Worm (Caenorhabditis elegans) whole organism, young adult: ENCODE results near the gene rab-6.1.

ENCODE experiments used
- B0019.2 ChIP-seq: fragments of 200-800 bp; sonication (Bioruptor generic); conservative IDR thresholded peaks from 2 replicates; pipeline ENCODE4 v1.3.6; 2022; ENCODE audit warnings: missing genetic modification reagents, missing genetic modification characterization, missing compliant biosample characterization
- C17E4.6 ChIP-seq: fragments of 200-800 bp; sonication (Bioruptor generic); IDR thresholded peaks from 2 replicates; pipeline ENCODE4 v1.3.6; 2022; ENCODE audit warnings: missing genetic modification reagents, missing genetic modification characterization, missing compliant biosample characterization
- F23B12.7 ChIP-seq: sonication (generic microtip); optimal IDR thresholded peaks from 2 replicates; lab custom pipeline; 2017; ENCODE audit warnings: missing genetic modification characterization, mild to moderate bottlenecking, missing compliant biosample characterization, antibody characterized with exemption, moderate library complexity; ENCODE audit not compliant: insufficient read depth
- F49E8.2 ChIP-seq: sonication (generic microtip); optimal IDR thresholded peaks from 3 replicates; lab custom pipeline; 2017; ENCODE audit warnings: missing genetic modification characterization, mild to moderate bottlenecking, missing compliant biosample characterization, antibody characterized with exemption, moderate library complexity; ENCODE audit not compliant: insufficient read depth
- F52B5.7 ChIP-seq: sonication (generic microtip); optimal IDR thresholded peaks from 2 replicates; lab custom pipeline; 2016; ENCODE audit warnings: mild to moderate bottlenecking, missing genetic modification characterization, missing compliant biosample characterization
- F55B11.4 ChIP-seq: sonication (generic microtip); optimal IDR thresholded peaks from 2 replicates; lab custom pipeline; 2016; ENCODE audit warnings: missing compliant biosample characterization, missing genetic modification characterization, borderline replicate concordance; ENCODE audit not compliant: insufficient read depth
- T26A5.8 ChIP-seq: sonication (generic microtip); optimal IDR thresholded peaks from 2 replicates; lab custom pipeline; 2016; ENCODE audit warnings: missing genetic modification characterization, missing compliant biosample characterization
- Y53F4B.3 ChIP-seq: fragments of 200-800 bp; sonication (Bioruptor generic); IDR thresholded peaks from 2 replicates; pipeline ENCODE4 v1.3.6; 2022; ENCODE audit warnings: missing genetic modification reagents, missing genetic modification characterization, missing compliant biosample characterization
- Y56A3A.18 ChIP-seq: fragments of 200-800 bp; sonication (Bioruptor generic); IDR thresholded peaks from 2 replicates; pipeline ENCODE4 v1.3.6; 2022; ENCODE audit warnings: missing genetic modification reagents, missing genetic modification characterization, missing compliant biosample characterization
- Y67H2A.10 ChIP-seq: fragments of 200-800 bp; sonication (Bioruptor generic); conservative IDR thresholded peaks from 2 replicates; pipeline ENCODE4 v1.3.6; 2022; ENCODE audit warnings: missing genetic modification reagents, missing genetic modification characterization, missing compliant biosample characterization
- Y95B8A.8 ChIP-seq: fragments of 200-800 bp; sonication (Bioruptor generic); IDR thresholded peaks from 2 replicates; pipeline ENCODE4 v1.3.6; 2022; ENCODE audit warnings: missing genetic modification reagents, missing genetic modification characterization, missing compliant biosample characterization
- akir-1 ChIP-seq: fragments of 200-800 bp; sonication (Bioruptor generic); optimal IDR thresholded peaks from 2 replicates; lab custom pipeline; 2018; ENCODE audit warnings: mild to moderate bottlenecking, missing genetic modification characterization, moderate library complexity, missing compliant biosample characterization
- ama-1 ChIP-seq, 3 experiments: fragments of 150-350 bp in 1 of 3; sonication (generic microtip) in 2 of 3; optimal IDR thresholded peaks; 2 replicates each; lab custom pipeline; 2014 to 2018; ENCODE audit warnings: missing biosample characterization in 2 of 3, missing genetic modification characterization in 2 of 3, missing genetic modification reagents in 2 of 3
- aptf-2 ChIP-seq: fragments of 200-800 bp; sonication (Bioruptor generic); conservative IDR thresholded peaks from 2 replicates; pipeline ENCODE4 v1.3.6; 2022; ENCODE audit warnings: missing genetic modification reagents, missing genetic modification characterization, missing compliant biosample characterization
- aptf-3 ChIP-seq: fragments of 200-800 bp; sonication (Bioruptor generic); IDR thresholded peaks from 2 replicates; pipeline ENCODE4 v1.3.6; 2022; ENCODE audit warnings: missing genetic modification characterization, missing compliant biosample characterization
- bed-2 ChIP-seq: fragments of 200-800 bp; sonication (Bioruptor generic); IDR thresholded peaks from 2 replicates; pipeline ENCODE4 v1.3.6; 2022; ENCODE audit warnings: missing genetic modification reagents, missing genetic modification characterization, missing compliant biosample characterization
- cebp-2 ChIP-seq: fragments of 200-800 bp; sonication (Bioruptor generic); IDR thresholded peaks from 2 replicates; pipeline ENCODE4 v1.3.6; 2022; ENCODE audit warnings: missing genetic modification characterization, missing compliant biosample characterization
- ceh-100 ChIP-seq: fragments of 200-800 bp; sonication (Bioruptor generic); IDR thresholded peaks from 2 replicates; pipeline ENCODE4 v1.3.6; 2022; ENCODE audit warnings: missing genetic modification reagents, missing genetic modification characterization, missing compliant biosample characterization
- ceh-91 ChIP-seq: fragments of 200-800 bp; sonication (Bioruptor generic); IDR thresholded peaks from 2 replicates; pipeline ENCODE4 v1.3.6; 2022; ENCODE audit warnings: missing genetic modification reagents, missing genetic modification characterization, missing compliant biosample characterization
- die-1 ChIP-seq: sonication (generic microtip); optimal IDR thresholded peaks from 2 replicates; lab custom pipeline; 2016; ENCODE audit warnings: missing genotype, mild to moderate bottlenecking, missing genetic modification characterization, missing compliant biosample characterization
- dox-1 ChIP-seq: fragments of 200-800 bp; sonication (Bioruptor generic); IDR thresholded peaks from 2 replicates; pipeline ENCODE4 v1.3.6; 2022; ENCODE audit warnings: missing genetic modification reagents, missing genetic modification characterization, missing compliant biosample characterization
- ekl-4 ChIP-seq: fragments of 200-800 bp; sonication (Bioruptor generic); IDR thresholded peaks from 2 replicates; pipeline ENCODE4 v1.3.6; 2022; ENCODE audit warnings: missing genetic modification reagents, missing genetic modification characterization, missing compliant biosample characterization
- hlh-12 ChIP-seq: sonication (generic microtip); optimal IDR thresholded peaks from 2 replicates; lab custom pipeline; 2016; ENCODE audit warnings: missing genetic modification characterization, missing compliant biosample characterization
- hlh-26 ChIP-seq: fragments of 200-800 bp; sonication (Bioruptor generic); conservative IDR thresholded peaks from 2 replicates; pipeline ENCODE4 v1.3.6; 2022; ENCODE audit warnings: missing genetic modification reagents, missing genetic modification characterization, missing compliant biosample characterization
- hrde-1 ChIP-seq: sonication (generic microtip); optimal IDR thresholded peaks from 2 replicates; lab custom pipeline; 2016; ENCODE audit warnings: missing genetic modification characterization, mild to moderate bottlenecking, missing compliant biosample characterization, moderate library complexity, missing genotype, missing genetic modification reagents, borderline replicate concordance
- lag-1 ChIP-seq: fragments of 200-800 bp; sonication (Bioruptor generic); IDR thresholded peaks from 2 replicates; pipeline ENCODE4 v1.3.6; 2022; ENCODE audit warnings: missing genetic modification reagents, missing genetic modification characterization, missing compliant biosample characterization
- lin-26 ChIP-seq: fragments of 200-800 bp; sonication (Bioruptor generic); IDR thresholded peaks from 2 replicates; pipeline ENCODE4 v1.3.6; 2022; ENCODE audit warnings: missing genetic modification reagents, missing genetic modification characterization, missing compliant biosample characterization
- lin-40 ChIP-seq: sonication (generic microtip); optimal IDR thresholded peaks from 2 replicates; lab custom pipeline; 2016; ENCODE audit warnings: missing genetic modification characterization, mild to moderate bottlenecking, missing compliant biosample characterization, missing genotype, missing genetic modification reagents
- madf-10 ChIP-seq: sonication (generic microtip); optimal IDR thresholded peaks from 2 replicates; lab custom pipeline; 2016; ENCODE audit warnings: mild to moderate bottlenecking, missing genetic modification characterization, missing compliant biosample characterization
- mes-4 ChIP-seq: sonication (generic microtip); optimal IDR thresholded peaks from 2 replicates; lab custom pipeline; 2016; ENCODE audit warnings: missing genotype, missing genetic modification characterization, missing compliant biosample characterization
- nhr-120 ChIP-seq: fragments of 200-800 bp; sonication (Bioruptor generic); IDR thresholded peaks from 2 replicates; pipeline ENCODE4 v1.3.6; 2022; ENCODE audit warnings: missing genetic modification characterization, missing compliant biosample characterization
- nhr-27 ChIP-seq: fragments of 200-800 bp; sonication (Bioruptor generic); optimal IDR thresholded peaks from 2 replicates; lab custom pipeline; 2018; ENCODE audit warnings: mild to moderate bottlenecking, missing genetic modification characterization, moderate library complexity, missing compliant biosample characterization
- nhr-80 ChIP-seq: sonication (generic microtip); optimal IDR thresholded peaks from 2 replicates; lab custom pipeline; 2016; ENCODE audit warnings: missing genetic modification characterization, missing compliant biosample characterization
- nhr-90 ChIP-seq: sonication (generic microtip); optimal IDR thresholded peaks from 2 replicates; lab custom pipeline; 2016; ENCODE audit warnings: missing genotype, mild to moderate bottlenecking, missing genetic modification characterization, missing compliant biosample characterization
- repo-1 ChIP-seq: sonication (generic microtip); optimal IDR thresholded peaks from 2 replicates; lab custom pipeline; 2017; ENCODE audit warnings: mild to moderate bottlenecking, missing genetic modification characterization, missing compliant biosample characterization
- sea-2 ChIP-seq: fragments of 200-800 bp; sonication (Bioruptor generic); IDR thresholded peaks from 2 replicates; pipeline ENCODE4 v1.3.6; 2022; ENCODE audit warnings: missing genetic modification characterization, missing compliant biosample characterization
- snpc-1.3 ChIP-seq: sonication (generic microtip); optimal IDR thresholded peaks from 2 replicates; lab custom pipeline; 2017; ENCODE audit warnings: missing genetic modification characterization, mild to moderate bottlenecking, missing compliant biosample characterization, antibody characterized with exemption, moderate library complexity, missing genotype, missing genetic modification reagents; ENCODE audit not compliant: insufficient read depth
- somi-1 ChIP-seq: fragments of 200-800 bp; sonication (Bioruptor generic); optimal IDR thresholded peaks from 2 replicates; lab custom pipeline; 2018; ENCODE audit warnings: mild to moderate bottlenecking, missing genetic modification characterization, missing compliant biosample characterization
- tbp1 ChIP-seq: fragments of 200-800 bp; sonication (Bioruptor generic); optimal IDR thresholded peaks from 2 replicates; lab custom pipeline; 2018; ENCODE audit warnings: mild to moderate bottlenecking, missing genetic modification characterization, missing compliant biosample characterization
- tlf-1 ChIP-seq: fragments of 200-800 bp; sonication (Bioruptor generic); optimal IDR thresholded peaks from 2 replicates; lab custom pipeline; 2018; ENCODE audit warnings: mild to moderate bottlenecking, missing genetic modification characterization, missing compliant biosample characterization
- zfh-2 ChIP-seq: fragments of 200-800 bp; sonication (Bioruptor generic); conservative IDR thresholded peaks from 2 replicates; pipeline ENCODE4 v1.3.6; 2022; ENCODE audit warnings: missing genetic modification reagents, missing genetic modification characterization, missing compliant biosample characterization
- zim-3 ChIP-seq: sonication (generic microtip); optimal IDR thresholded peaks from 2 replicates; lab custom pipeline; 2017; ENCODE audit warnings: mild to moderate bottlenecking, missing genetic modification characterization, moderate library complexity, missing compliant biosample characterization
- ztf-18 ChIP-seq: sonication (generic microtip); optimal IDR thresholded peaks from 2 replicates; lab custom pipeline; 2016; ENCODE audit warnings: missing genotype, mild to moderate bottlenecking, missing genetic modification characterization, missing compliant biosample characterization
- ztf-22 ChIP-seq: fragments of 200-800 bp; sonication (Bioruptor generic); optimal IDR thresholded peaks from 2 replicates; lab custom pipeline; 2018; ENCODE audit warnings: mild to moderate bottlenecking, missing genetic modification characterization, moderate library complexity, missing compliant biosample characterization
- ztf-26 ChIP-seq: sonication (generic microtip); optimal IDR thresholded peaks from 2 replicates; lab custom pipeline; 2017; ENCODE audit warnings: missing genetic modification characterization, missing compliant biosample characterization
- ztf-6 ChIP-seq: fragments of 200-800 bp; sonication (Bioruptor generic); IDR thresholded peaks from 2 replicates; pipeline ENCODE4 v1.3.6; 2022; ENCODE audit warnings: missing genetic modification reagents, missing genetic modification characterization, missing compliant biosample characterization

rab-6.1 gene

ce11 chrIII:9052371-9052978, 46.7 kb upstream of the rab-6.1 start (continued):
- no peak for TF ChIP-seq ztf-26 (tag; lab: Kevin White, UChicago)
- no peak for TF ChIP-seq sea-2 (GFP tag; lab: Robert Waterston, UW)
- TF ChIP-seq F49E8.2 (tag; lab: Kevin White, UChicago), result no peak
- TF ChIP-seq repo-1, result no peak
- no peak for TF ChIP-seq hlh-26 (GFP tag; lab: Robert Waterston, UW)
- no peak for TF ChIP-seq hrde-1
- TF ChIP-seq F52B5.7 (tag; lab: Kevin White, UChicago), result peak; percentile 15
- peak; percentile 17 for TF ChIP-seq lin-40 (tag; lab: Kevin White, UChicago)
- TF ChIP-seq snpc-1.3 (tag; lab: Kevin White, UChicago), result no peak
- TF ChIP-seq Y95B8A.8 (GFP tag; lab: Robert Waterston, UW), result peak; percentile 21; the same call in 1 of the 2 replicates
- peak; percentile 3 for TF ChIP-seq F23B12.7 (tag; lab: Kevin White, UChicago)
- peak; percentile 31 for TF ChIP-seq die-1 (tag; lab: Kevin White, UChicago)
- no peak for TF ChIP-seq tlf-1 (GFP tag; lab: Kevin White, UChicago)
- no peak for TF ChIP-seq C17E4.6 (GFP tag; lab: Robert Waterston, UW)
- TF ChIP-seq nhr-80 (tag; lab: Kevin White, UChicago), result peak; percentile 49
- no peak for TF ChIP-seq somi-1 (GFP tag; lab: Kevin White, UChicago)
- TF ChIP-seq tbp1 (GFP tag; lab: Kevin White, UChicago), result peak; percentile 36
- TF ChIP-seq F55B11.4, result no peak
- TF ChIP-seq ceh-91 (GFP tag; lab: Robert Waterston, UW), result no peak
- TF ChIP-seq lin-26 (GFP tag; lab: Robert Waterston, UW), result 0 out of 2 replicates have a peak, but pooled peaks have one; percentile 53
- TF ChIP-seq nhr-27 (tag; lab: Kevin White, UChicago), result no peak
- TF ChIP-seq ceh-100, result peak; percentile 59
- peak; percentile 68; the same call in 1 of the 2 replicates for TF ChIP-seq cebp-2 (GFP tag; lab: Robert Waterston, UW)
- TF ChIP-seq Y53F4B.3 (GFP tag; lab: Robert Waterston, UW), result no peak
- no peak for TF ChIP-seq zim-3 (tag; lab: Kevin White, UChicago)
- peak; percentile 45 for TF ChIP-seq nhr-90 (tag; lab: Kevin White, UChicago)
- no peak for TF ChIP-seq aptf-2 (GFP tag; lab: Robert Waterston, UW)
- TF ChIP-seq ztf-22 (GFP tag; lab: Kevin White, UChicago), result no peak
- no peak for TF ChIP-seq akir-1 (GFP tag; lab: Kevin White, UChicago)
- TF ChIP-seq madf-10 (tag; lab: Kevin White, UChicago), result no peak
- TF ChIP-seq aptf-3, result 0 out of 2 replicates have a peak, but pooled peaks have one; percentile 86

- TF ChIP-seq die-1 (tag; lab: Kevin White, UChicago), result no peak
- TF ChIP-seq Y67H2A.10, result no peak
- peak; percentile 3 for TF ChIP-seq mes-4 (tag; lab: Kevin White, UChicago)
- no peak for TF ChIP-seq ztf-18
- TF ChIP-seq lin-26 (GFP tag; lab: Robert Waterston, UW), result no peak
- TF ChIP-seq bed-2 (GFP tag; lab: Robert Waterston, UW), result no peak
- no peak for TF ChIP-seq ztf-6 (GFP tag; lab: Robert Waterston, UW)
- peak; percentile 50; the same call in 1 of the 2 replicates for TF ChIP-seq zfh-2 (GFP tag; lab: Robert Waterston, UW)
- TF ChIP-seq lag-1 (GFP tag; lab: Robert Waterston, UW), result no peak
- TF ChIP-seq ceh-100, result no peak
- no peak for TF ChIP-seq T26A5.8
- TF ChIP-seq hlh-12 (tag; lab: Kevin White, UChicago), result no peak
- no peak for TF ChIP-seq ekl-4 (GFP tag; lab: Robert Waterston, UW)
- TF ChIP-seq dox-1 (GFP tag; lab: Robert Waterston, UW), result no peak
- TF ChIP-seq nhr-120 (GFP tag; lab: Robert Waterston, UW), result no peak
- TF ChIP-seq B0019.2 (GFP tag; lab: Robert Waterston, UW), result no peak
- TF ChIP-seq Y56A3A.18, result no peak
- TF ChIP-seq ama-1 (optimal IDR thresholded peaks at IDR 0.05; lab: Kevin White, UChicago), result peak; percentile 35
- TF ChIP-seq ama-1 (GFP tag; optimal IDR thresholded peaks at IDR 0.05; lab: Kevin White, UChicago), result no peak
These were observed 46.0 kb upstream of the rab-6.1 start for ce11 chrIII:9051714-9052113.
